Fruit fly (Drosophila melanogaster) whole organism, embryonic: ENCODE measurements around the gene cher.

Experiments
- Awh ChIP-seq: fragments of 200-800 bp; sonication (Bioruptor generic); IDR thresholded peaks from 2 replicates; pipeline ENCODE4, ENCODE4 v1.3.6; 2022; ENCODE audit warnings: missing biosample characterization, missing genetic modification characterization
- CG15479 ChIP-seq: fragments of 200-800 bp; sonication (Bioruptor generic); optimal IDR thresholded peaks from 3 replicates; lab custom pipeline; 2019; ENCODE audit warnings: missing biosample characterization, mild to moderate bottlenecking, missing genetic modification characterization, moderate library complexity
- CG17186 ChIP-seq: fragments of 200-800 bp; sonication (Bioruptor generic); optimal IDR thresholded peaks from 3 replicates; lab custom pipeline; 2017; ENCODE audit warnings: missing biosample characterization, missing genetic modification reagents, missing genetic modification characterization
- CG18599 ChIP-seq: fragments of 200-800 bp; sonication (Bioruptor generic); optimal IDR thresholded peaks from 3 replicates; lab custom pipeline; 2017; ENCODE audit warnings: missing biosample characterization, missing genetic modification characterization, mild to moderate bottlenecking, moderate library complexity, missing genetic modification reagents
- CG2120 ChIP-seq: fragments of 200-800 bp; sonication (Bioruptor generic); optimal IDR thresholded peaks from 3 replicates; lab custom pipeline; 2016; ENCODE audit warnings: missing biosample characterization, missing genetic modification characterization
- CG31224 ChIP-seq: fragments of 200-800 bp; sonication (Bioruptor generic); IDR thresholded peaks from 2 replicates; pipeline ENCODE4 v1.3.6; 2022; ENCODE audit warnings: missing biosample characterization, missing genetic modification characterization
- CG32532 ChIP-seq: fragments of 200-800 bp; sonication (Bioruptor generic); IDR thresholded peaks from 2 replicates; pipeline ENCODE4 v1.3.6; 2022; ENCODE audit warnings: missing biosample characterization, missing genetic modification characterization
- CG34376 ChIP-seq: fragments of 200-800 bp; sonication (Bioruptor generic); optimal IDR thresholded peaks from 2 replicates; lab custom pipeline; 2018; ENCODE audit warnings: missing biosample characterization, mild to moderate bottlenecking, missing genetic modification characterization
- CG4617 ChIP-seq: fragments of 200-800 bp; sonication (Bioruptor generic); optimal IDR thresholded peaks from 3 replicates; lab custom pipeline; 2016; ENCODE audit warnings: missing biosample characterization, missing genetic modification characterization, borderline replicate concordance
- CG8944 ChIP-seq: fragments of 200-800 bp; sonication (Bioruptor generic); optimal IDR thresholded peaks from 3 replicates; lab custom pipeline; 2016; ENCODE audit warnings: missing biosample characterization, missing genetic modification characterization
- CTCF ChIP-seq: fragments of 200-800 bp; sonication (Bioruptor generic); optimal IDR thresholded peaks from 2 replicates; lab custom pipeline; 2017; ENCODE audit warnings: missing biosample characterization, mild to moderate bottlenecking, missing genetic modification characterization, moderate library complexity
- Camta ChIP-seq: fragments of 200-800 bp; sonication (Bioruptor generic); optimal IDR thresholded peaks from 2 replicates; lab custom pipeline; 2016; ENCODE audit warnings: missing biosample characterization, missing genetic modification characterization
- D19B ChIP-seq: fragments of 200-800 bp; sonication (Bioruptor generic); optimal IDR thresholded peaks from 2 replicates; lab custom pipeline; 2017; ENCODE audit warnings: missing biosample characterization, mild to moderate bottlenecking, missing genetic modification characterization
- Dad ChIP-seq: fragments of 200-800 bp; sonication (Bioruptor generic); optimal IDR thresholded peaks from 3 replicates; lab custom pipeline; 2016; ENCODE audit warnings: missing biosample characterization, missing genetic modification characterization
- Dek ChIP-seq: fragments of 200-800 bp; sonication (Bioruptor generic); optimal IDR thresholded peaks from 3 replicates; lab custom pipeline; 2019; ENCODE audit warnings: missing biosample characterization, mild to moderate bottlenecking, missing genetic modification characterization, moderate library complexity
- Hey ChIP-seq: fragments of 200-800 bp; sonication (Bioruptor generic); optimal IDR thresholded peaks from 3 replicates; lab custom pipeline; 2018; ENCODE audit warnings: missing biosample characterization, mild to moderate bottlenecking, missing genetic modification characterization
- HmgD ChIP-seq: fragments of 200-800 bp; sonication (Bioruptor generic); optimal IDR thresholded peaks from 3 replicates; lab custom pipeline; 2016; ENCODE audit warnings: missing biosample characterization, missing genetic modification characterization
- HmgZ ChIP-seq: fragments of 200-800 bp; sonication (Bioruptor generic); optimal IDR thresholded peaks from 2 replicates; lab custom pipeline; 2018; ENCODE audit warnings: missing biosample characterization, mild to moderate bottlenecking, missing genetic modification characterization
- Mad ChIP-seq: fragments of 200-800 bp; sonication (Bioruptor generic); optimal IDR thresholded peaks from 2 replicates; lab custom pipeline; 2016; ENCODE audit warnings: missing biosample characterization, missing genetic modification characterization
- Sry-δ ChIP-seq: fragments of 200-800 bp; sonication (Bioruptor generic); optimal IDR thresholded peaks from 2 replicates; lab custom pipeline; 2016; ENCODE audit warnings: missing biosample characterization, missing genetic modification characterization
- bowl ChIP-seq: fragments of 200-800 bp; sonication (Bioruptor generic); IDR thresholded peaks from 2 replicates; pipeline ENCODE4 v1.3.6; 2022; ENCODE audit warnings: missing biosample characterization, missing genetic modification characterization
- cg ChIP-seq: fragments of 200-800 bp; sonication (Bioruptor generic); optimal IDR thresholded peaks from 3 replicates; lab custom pipeline; 2019; ENCODE audit warnings: missing biosample characterization, mild to moderate bottlenecking, missing genetic modification characterization, moderate library complexity
- crc ChIP-seq: fragments of 200-800 bp; sonication (Bioruptor generic); optimal IDR thresholded peaks from 2 replicates; lab custom pipeline; 2016; ENCODE audit warnings: missing biosample characterization, missing genetic modification characterization
- cwo ChIP-seq: fragments of 200-800 bp; sonication (Bioruptor generic); optimal IDR thresholded peaks from 3 replicates; lab custom pipeline; 2017; ENCODE audit warnings: missing biosample characterization, missing genetic modification characterization, mild to moderate bottlenecking, moderate library complexity, missing genetic modification reagents
- exex ChIP-seq: fragments of 200-800 bp; sonication (Bioruptor generic); optimal IDR thresholded peaks from 4 replicates; lab custom pipeline; 2018; ENCODE audit warnings: missing biosample characterization, mild to moderate bottlenecking, missing genetic modification characterization, moderate library complexity
- grn ChIP-seq: fragments of 200-800 bp; sonication (Bioruptor generic); optimal IDR thresholded peaks from 3 replicates; lab custom pipeline; 2017; ENCODE audit warnings: missing biosample characterization, missing genetic modification characterization
- odd ChIP-seq: fragments of 200-800 bp; sonication (Bioruptor generic); optimal IDR thresholded peaks from 2 replicates; lab custom pipeline; 2017; ENCODE audit warnings: missing biosample characterization, mild to moderate bottlenecking, missing genetic modification characterization
- psq ChIP-seq: fragments of 200-800 bp; sonication (Bioruptor generic); optimal IDR thresholded peaks from 2 replicates; lab custom pipeline; 2017; ENCODE audit warnings: missing biosample characterization, missing genetic modification characterization
- ranshi ChIP-seq: fragments of 200-800 bp; sonication (Bioruptor generic); IDR thresholded peaks from 2 replicates; pipeline ENCODE4 v1.3.6; 2022; ENCODE audit warnings: missing biosample characterization, missing genetic modification characterization
- sr ChIP-seq: fragments of 200-800 bp; sonication (Bioruptor generic); IDR thresholded peaks from 3 replicates; pipeline ENCODE4 v1.3.6; 2022; ENCODE audit warnings: missing biosample characterization, missing genetic modification characterization
- ssp ChIP-seq: fragments of 200-800 bp; sonication (Bioruptor generic); IDR thresholded peaks from 2 replicates; pipeline ENCODE4 v1.3.6; 2022; ENCODE audit warnings: missing biosample characterization, missing genetic modification characterization
- sug ChIP-seq: fragments of 200-800 bp; optimal IDR thresholded peaks from 2 replicates; lab custom pipeline; 2019; ENCODE audit warnings: missing biosample characterization, mild to moderate bottlenecking, missing genetic modification characterization, moderate library complexity
- tna ChIP-seq: fragments of 200-800 bp; sonication (Bioruptor generic); IDR thresholded peaks from 2 replicates; pipeline ENCODE4 v1.3.6; 2022; ENCODE audit warnings: missing biosample characterization, missing genetic modification characterization; ENCODE audit not compliant: partially characterized antibody
- vfl ChIP-seq: fragments of 200-800 bp; sonication (Bioruptor generic); optimal IDR thresholded peaks from 2 replicates; lab custom pipeline; 2016; ENCODE audit warnings: missing biosample characterization, missing genetic modification characterization

cher gene

dm6 chr3R:17149080-17149746 lies 24.0 kb upstream of the cher start, which contains the start of the genes m-cup and Det (continued):
- TF ChIP-seq odd (GFP tag; lab: Kevin White, UChicago) = no peak

- TF ChIP-seq CG8944 = no peak
- TF ChIP-seq CG2120 = peak; percentile 10
- peak; percentile 47 for TF ChIP-seq exex
- TF ChIP-seq ranshi = no peak
- no peak for TF ChIP-seq HmgD (GFP tag; lab: Kevin White, UChicago)
- TF ChIP-seq psq = no peak
- TF ChIP-seq CG34376 = peak; percentile 14
- no peak for TF ChIP-seq cg (GFP tag; lab: Kevin White, UChicago)
- peak; percentile 94 for TF ChIP-seq cwo
- peak; percentile 32; the same call in 1 of the 2 replicates for TF ChIP-seq CG32532 (GFP tag; lab: Robert Waterston, UW)
- peak; percentile 85 for TF ChIP-seq D19B
- TF ChIP-seq crc (GFP tag; lab: Kevin White, UChicago) = no peak
- TF ChIP-seq CG18599 (GFP tag; lab: Kevin White, UChicago) = peak; percentile 30
These were observed 22.6 kb upstream of the cher start for dm6 chr3R:17147647-17148244.

DNA sequence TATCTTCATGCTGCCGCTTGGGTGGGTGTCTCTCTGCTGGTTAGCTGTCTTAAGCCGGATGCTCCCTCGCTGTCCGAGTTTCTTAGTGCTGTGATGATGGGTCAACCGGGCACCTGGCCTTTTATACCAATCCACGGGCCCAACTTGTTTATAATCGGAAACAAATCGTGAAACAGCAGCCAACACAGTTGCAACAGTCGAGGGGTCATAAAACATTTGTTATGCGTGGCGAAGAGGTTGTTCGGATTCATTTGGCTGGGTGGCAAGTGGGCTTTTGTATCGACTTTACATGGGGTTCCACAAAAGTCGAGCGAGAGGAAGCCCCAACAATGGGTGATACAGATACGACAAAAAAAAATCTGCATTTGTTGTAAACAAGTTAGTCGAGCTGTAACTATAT lies 17.1 kb upstream of the cher start, which contains the start of gene TwdlW:
Gene TwdlW (minus strand): TSS at position 101 of the 400 bp plus-strand sequence.
- TF ChIP-seq bowl (GFP tag; lab: Robert Waterston, UW) = 0 out of 2 replicates have a peak, but pooled peaks have one; percentile 8
- no peak for TF ChIP-seq CG17186
- 0 out of 3 replicates have a peak, but pooled peaks have one; percentile 29 for TF ChIP-seq sr
- TF ChIP-seq ssp = no peak

DNA sequence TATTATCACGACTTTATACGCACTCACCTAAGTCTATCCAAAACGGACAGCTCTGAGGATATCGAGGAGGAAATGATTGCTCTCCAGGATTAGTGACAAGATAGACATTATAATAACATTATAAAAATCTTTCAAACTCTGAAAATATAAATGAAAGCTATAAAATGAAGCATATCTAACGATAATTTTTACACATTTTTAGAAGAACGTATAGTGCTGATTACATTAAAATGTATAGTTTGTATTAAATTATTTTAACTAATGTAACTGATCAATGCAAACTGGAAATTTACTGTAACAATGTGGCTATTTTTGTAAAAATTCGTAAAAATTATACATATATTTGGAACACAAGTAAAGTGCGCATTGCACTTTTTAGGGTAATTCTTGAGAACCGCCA lies 13.5 kb upstream of the cher start, which contains the start of gene CG5265:
Gene CG5265 (plus strand): TSS at position 301 of the 400 bp plus-strand sequence.
- TF ChIP-seq Sry-δ (GFP tag; lab: Kevin White, UChicago) (no peak), CG31224 (no peak), vfl (no peak), Awh (GFP tag; lab: Robert Waterston, UW) (no peak), CG4617 (GFP tag; lab: Kevin White, UChicago) (no peak), Camta (GFP tag; lab: Kevin White, UChicago) (no peak), tna (GFP tag; lab: Robert Waterston, UW) (no peak), Mad (no peak), Dad (GFP tag; lab: Kevin White, UChicago) (no peak)

DNA sequence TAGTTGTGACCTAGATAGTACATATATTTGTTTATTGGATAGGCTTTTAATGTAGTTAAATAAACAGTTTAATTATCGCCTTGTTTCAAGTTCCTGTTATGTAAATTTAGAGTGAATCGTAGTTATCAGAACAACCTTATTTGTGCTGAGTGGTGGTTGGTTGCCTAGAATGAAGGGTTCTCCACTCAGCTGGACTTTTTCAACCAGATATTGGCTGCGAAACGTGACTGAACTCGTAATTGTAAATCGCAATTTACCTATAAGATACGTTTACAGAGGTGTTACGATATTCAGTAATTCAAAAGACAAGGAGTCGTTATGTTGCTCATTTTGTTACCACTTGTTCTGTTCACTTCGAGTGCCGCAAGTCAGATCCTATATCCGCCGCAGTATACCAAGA lies 12.4 kb upstream of the cher start, which contains the start of gene CG5255:
Gene CG5255 (plus strand): TSS at position 301 of the 400 bp plus-strand sequence.
- TF ChIP-seq HmgZ = no peak
- TF ChIP-seq CG15479 (GFP tag; lab: Kevin White, UChicago) = no peak
- TF ChIP-seq Dek (tag; lab: Kevin White, UChicago) = no peak

DNA sequence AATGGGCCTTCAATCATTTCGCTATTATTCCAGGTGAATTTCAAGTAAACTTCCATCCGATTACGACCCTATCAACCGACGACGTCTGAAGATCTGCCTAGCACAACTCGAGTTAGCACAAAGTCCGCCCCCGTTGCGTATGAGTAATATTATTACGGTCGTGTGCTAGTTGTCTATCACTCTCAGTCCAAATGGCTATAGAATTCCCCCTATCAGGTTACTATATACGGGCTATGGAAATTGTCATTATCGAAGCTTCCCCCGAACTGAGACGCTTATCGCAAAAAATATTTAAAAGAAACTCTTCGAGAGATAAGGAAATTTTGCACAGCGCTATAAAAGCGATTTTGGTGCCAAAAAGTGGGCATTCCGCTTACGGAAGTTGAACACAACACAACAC lies 10.6 kb upstream of the cher start, which contains the start of gene CG5246:
Gene CG5246 (plus strand): TSS at position 365 of the 400 bp plus-strand sequence.
- TF ChIP-seq sug (tag; lab: Kevin White, UChicago) (peak; percentile 27), Mad (no peak), Hey (tag; lab: Kevin White, UChicago) (peak; percentile 23), CTCF (GFP tag; lab: Kevin White, UChicago) (no peak), grn (GFP tag; lab: Kevin White, UChicago) (peak; percentile 38), exex (peak; percentile 72)
